Worm (Caenorhabditis elegans) whole organism, young adult: ENCODE measurements around the gene C36C9.11.

ENCODE experiments used
- F55B11.4 ChIP-seq: sonication (generic microtip); optimal IDR thresholded peaks from 2 replicates; lab custom pipeline; 2016; ENCODE audit warnings: missing compliant biosample characterization, missing genetic modification characterization, borderline replicate concordance; ENCODE audit not compliant: insufficient read depth
- F57C9.4 ChIP-seq: sonication (generic microtip); optimal IDR thresholded peaks from 2 replicates; lab custom pipeline; 2017; ENCODE audit warnings: mild to moderate bottlenecking, missing genetic modification characterization, missing compliant biosample characterization
- ama-1 ChIP-seq, 3 experiments: fragments of 150-350 bp in 1 of 3; sonication (generic microtip) in 2 of 3; optimal IDR thresholded peaks; 2 replicates each; lab custom pipeline; 2014 to 2018; ENCODE audit warnings: missing biosample characterization in 2 of 3, missing genetic modification characterization in 2 of 3, missing genetic modification reagents in 2 of 3
- dpl-1 ChIP-seq: fragments of 150-350 bp; optimal IDR thresholded peaks from 2 replicates; lab custom pipeline; 2014; ENCODE audit warnings: missing biosample characterization, missing genetic modification reagents, missing genetic modification characterization
- let-607 ChIP-seq, 2 experiments: fragments of 200-800 bp in 1 of 2; sonication (Bioruptor generic) in 1 of 2; sonication (generic microtip) in 1 of 2; optimal IDR thresholded peaks; 2 replicates each; lab custom pipeline; 2016 to 2018; ENCODE audit warnings: mild to moderate bottlenecking in 2 of 2, missing compliant biosample characterization in 2 of 2, missing genetic modification characterization in 2 of 2, moderate library complexity in 2 of 2, missing genotype in 1 of 2
- madf-3 ChIP-seq: fragments of 200-800 bp; sonication (Bioruptor generic); IDR thresholded peaks from 2 replicates; pipeline ENCODE4 v1.3.6; 2022; ENCODE audit warnings: missing genetic modification reagents, missing genetic modification characterization, missing compliant biosample characterization
- mcd-1 ChIP-seq: fragments of 200-800 bp; sonication (Bioruptor generic); IDR thresholded peaks from 2 replicates; pipeline ENCODE4 v1.3.6; 2022; ENCODE audit warnings: missing genetic modification reagents, missing genetic modification characterization, missing compliant biosample characterization
- nhr-90 ChIP-seq: sonication (generic microtip); optimal IDR thresholded peaks from 2 replicates; lab custom pipeline; 2016; ENCODE audit warnings: missing genotype, mild to moderate bottlenecking, missing genetic modification characterization, missing compliant biosample characterization

DNA sequence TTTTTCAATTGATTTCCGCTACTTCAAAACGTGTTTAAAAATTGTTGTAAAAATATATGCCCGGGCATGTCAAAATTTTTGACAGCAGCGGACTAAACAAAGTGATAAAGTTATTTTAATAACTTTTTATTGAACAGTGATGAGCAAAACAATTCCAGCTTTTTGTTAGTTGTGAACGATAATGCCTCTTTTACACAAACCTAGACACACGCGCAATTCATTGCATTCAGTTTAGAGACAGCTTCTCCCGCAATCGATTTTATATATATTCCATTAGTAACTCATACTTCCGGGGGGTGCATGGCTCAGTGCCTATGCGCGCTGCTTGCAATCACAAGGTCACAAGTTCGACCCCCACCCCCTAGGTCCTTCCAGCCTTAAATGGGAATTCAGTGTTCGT lies 33.0 kb upstream of the C36C9.11 start, which contains the start of gene ZK380.6:
- TF ChIP-seq ama-1 (optimal IDR thresholded peaks at IDR 0.05; lab: Kevin White, UChicago) (no peak), ama-1 (GFP tag; optimal IDR thresholded peaks at IDR 0.05; lab: Kevin White, UChicago) (no peak), F57C9.4 (tag; lab: Kevin White, UChicago) (no peak), mcd-1 (GFP tag; lab: Robert Waterston, UW) (no peak), let-607 (tag; optimal IDR thresholded peaks at IDR 0.05; lab: Kevin White, UChicago) (no peak), F55B11.4 (no peak), nhr-90 (tag; lab: Kevin White, UChicago) (no peak), dpl-1 (GFP tag; lab: Kevin White, UChicago) (no peak), madf-3 (GFP tag; lab: Robert Waterston, UW) (no peak)
